Worm (Caenorhabditis elegans): ENCODE measurements around the gene irld-8.

- TF ChIP-seq nhr-6 (tag; optimal IDR thresholded peaks at IDR 0.05) = no peak
- TF ChIP-seq lsy-2 (tag; optimal IDR thresholded peaks at IDR 0.05) = peak in 1 of 2 experiments; percentile 10
- TF ChIP-seq nhr-25 (tag; optimal IDR thresholded peaks at IDR 0.05) = no peak
- TF ChIP-seq ceh-16 (tag; optimal IDR thresholded peaks at IDR 0.05) = no peak
- no peak for TF ChIP-seq blmp-1 (tag; optimal IDR thresholded peaks at IDR 0.05; ENCODE audit: insufficient read depth)
- no peak for TF ChIP-seq zag-1 (tag; optimal IDR thresholded peaks at IDR 0.05)
- no peak for TF ChIP-seq mbf-1 (tag; optimal IDR thresholded peaks at IDR 0.05)
- no peak for TF ChIP-seq nhr-11 (tag; optimal IDR thresholded peaks at IDR 0.05)
- TF ChIP-seq nhr-237 (tag; optimal IDR thresholded peaks at IDR 0.05) = no peak
- TF ChIP-seq nhr-77 (tag; optimal IDR thresholded peaks at IDR 0.05) = no peak
- no peak for TF ChIP-seq nhr-10 (tag; optimal IDR thresholded peaks at IDR 0.05)
- no peak for TF ChIP-seq snpc-4 (tag; optimal IDR thresholded peaks at IDR 0.05)
Observed at ce11 chrIV:8112187-8112586, 3.4 kb upstream of the irld-8 start, which contains the start of gene Y42H9AR.4.

All from whole organism, L2 larva.